Worm (Caenorhabditis elegans): ENCODE data around the gene C36E6.8.

C36E6.8 gene

DNA sequence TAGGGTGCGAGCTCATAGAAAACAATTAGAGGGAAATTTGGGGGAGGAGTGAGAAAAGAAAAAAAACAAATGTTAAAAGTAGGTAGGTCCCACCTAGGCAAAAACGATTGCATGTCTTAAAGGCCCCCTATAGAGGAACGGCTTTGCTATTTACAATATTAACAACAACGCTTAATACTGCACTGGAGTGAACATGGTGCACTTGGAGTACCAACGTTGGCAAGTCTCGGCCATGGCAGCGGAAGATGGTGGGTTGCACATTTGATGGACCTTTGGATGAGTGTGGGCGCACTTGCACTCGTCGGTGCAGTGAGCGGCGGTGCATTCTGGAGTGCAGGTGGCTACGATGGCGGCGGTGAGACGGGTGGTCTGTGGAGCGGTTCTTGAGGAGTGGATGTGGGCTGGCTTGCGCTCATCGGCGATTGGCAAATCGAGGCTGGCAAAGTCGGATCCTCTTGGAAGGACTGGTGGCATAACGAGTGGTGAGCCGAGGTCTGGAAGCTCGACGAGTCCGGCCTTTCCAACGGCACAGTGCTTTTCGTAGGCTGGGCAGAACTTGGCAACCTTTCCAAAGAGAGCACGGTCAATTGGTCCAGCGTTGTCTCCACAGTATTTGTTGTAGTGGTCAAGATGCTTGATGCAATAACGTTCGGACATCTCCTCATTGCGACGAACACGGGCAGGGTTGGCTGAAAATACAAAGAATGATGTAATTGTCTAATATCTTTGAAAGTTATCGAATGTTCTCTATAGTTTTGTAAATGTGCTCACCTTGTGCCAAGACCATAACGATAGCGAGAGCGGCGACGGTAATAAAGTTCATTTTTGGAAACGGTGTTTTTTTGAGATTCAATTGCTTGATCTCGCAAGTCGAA lies 17.7 kb upstream of the C36E6.8 start:
- TF ChIP-seq him-1 (tag; optimal IDR thresholded peaks at IDR 0.05) (no peak), dao-5 (tag; optimal IDR thresholded peaks at IDR 0.05) (no peak), W03F9.2 (tag; optimal IDR thresholded peaks at IDR 0.05) (no peak)

DNA sequence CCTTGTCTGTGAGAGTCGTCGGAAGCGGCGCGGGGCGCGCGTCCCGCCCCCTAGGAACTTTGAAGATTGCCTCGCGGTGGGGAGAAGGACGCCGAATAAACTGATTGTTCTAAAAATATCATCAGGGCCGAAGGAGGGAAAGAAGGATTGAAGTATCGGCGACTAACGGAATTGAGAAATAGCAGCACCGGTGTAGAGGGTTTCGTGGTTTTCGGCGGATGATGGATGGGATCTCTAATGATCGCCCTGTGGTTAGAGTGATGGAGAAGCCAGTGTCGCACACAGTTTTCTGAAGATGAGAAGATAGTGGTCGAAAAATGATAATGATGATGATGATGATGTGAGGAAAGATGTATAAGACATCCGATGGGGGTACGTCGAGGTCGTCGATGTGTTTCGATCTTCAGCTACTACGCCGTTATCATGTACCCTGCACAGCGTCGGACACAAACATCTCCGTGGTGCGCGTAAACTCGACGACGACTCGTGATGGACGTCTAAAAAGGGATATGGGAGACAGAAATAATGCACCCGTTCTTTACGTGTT lies 16.9 kb upstream of the C36E6.8 start, which contains the start of gene osm-11:
TSS of gene osm-11 (minus strand) at position 51 of the 547 bp plus-strand sequence.
- TF ChIP-seq dao-5 (tag; optimal IDR thresholded peaks at IDR 0.05) (no peak), W03F9.2 (tag; optimal IDR thresholded peaks at IDR 0.05) (no peak)

DNA sequence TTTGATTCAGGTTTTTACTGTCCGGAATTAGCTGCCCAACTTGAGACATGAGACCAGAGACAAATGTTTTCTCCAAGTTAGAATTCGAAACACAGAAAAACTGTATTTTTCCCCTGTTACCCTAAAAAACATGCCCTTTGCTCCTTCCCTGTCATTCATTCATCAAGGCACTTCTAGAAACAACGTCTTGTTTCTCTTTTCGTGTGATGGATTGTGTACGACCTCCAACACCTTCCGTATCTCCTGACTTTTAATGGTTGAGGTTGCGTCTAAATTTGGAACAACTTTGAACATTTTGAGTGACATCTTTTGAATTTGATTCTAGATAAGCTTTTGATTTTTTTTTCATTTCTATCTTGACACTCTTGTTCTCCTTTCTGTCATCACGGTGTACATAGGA lies 15.9 kb upstream of the C36E6.8 start:
- TF ChIP-seq him-1 (tag; optimal IDR thresholded peaks at IDR 0.05) (no peak), W03F9.2 (tag; optimal IDR thresholded peaks at IDR 0.05) (no peak), dao-5 (tag; optimal IDR thresholded peaks at IDR 0.05) (no peak)

DNA sequence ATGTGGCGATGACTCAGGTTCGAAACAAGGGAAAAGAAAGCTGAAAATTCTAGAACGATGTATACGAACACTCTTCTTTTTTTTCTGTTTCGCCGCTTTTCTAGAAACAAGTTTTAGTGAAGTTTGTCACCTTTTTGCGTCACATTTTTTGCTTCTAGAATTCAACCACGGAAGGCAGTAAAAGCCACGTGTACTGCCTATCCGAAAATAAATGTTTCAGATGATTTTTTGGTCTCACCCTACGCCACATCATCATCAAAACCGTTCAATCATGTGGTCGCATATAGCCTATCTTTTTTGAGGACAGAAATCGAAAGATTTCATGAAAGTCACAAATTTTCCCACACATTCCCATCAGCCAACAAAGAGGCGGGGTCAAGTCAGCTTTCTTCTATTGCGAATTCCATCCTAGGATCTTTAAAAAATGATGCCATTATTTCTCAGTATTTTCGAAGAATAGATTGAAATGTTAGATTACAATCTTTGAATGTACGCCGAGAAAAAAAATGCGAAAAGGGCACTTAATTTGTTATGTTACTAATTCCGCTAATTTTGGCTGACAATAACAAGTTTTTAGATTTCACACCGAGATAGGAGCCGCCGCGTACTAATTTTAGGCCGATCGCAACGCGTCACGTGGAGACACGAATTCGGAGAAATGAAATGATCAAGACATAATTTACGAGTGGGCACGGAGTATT lies 14.4 kb upstream of the C36E6.8 start:
- TF ChIP-seq dao-5 (tag; optimal IDR thresholded peaks at IDR 0.05): no peak
- no peak for TF ChIP-seq W03F9.2 (tag; optimal IDR thresholded peaks at IDR 0.05)

DNA sequence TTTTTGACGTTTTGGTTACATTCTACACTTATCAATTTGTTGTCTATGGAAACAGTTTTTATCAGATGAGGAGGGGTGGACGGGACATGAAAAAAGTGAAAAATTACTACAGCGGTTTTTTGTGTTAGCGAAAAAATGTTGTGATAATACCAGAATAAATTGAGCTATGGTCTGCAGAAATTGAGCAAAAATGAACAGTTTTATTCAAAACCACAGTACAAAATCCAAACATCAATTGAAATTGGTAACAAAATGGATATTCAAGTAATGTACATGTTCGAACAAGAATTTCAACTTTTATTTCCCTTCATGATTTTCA lies 13.9 kb upstream of the C36E6.8 start:
- TF ChIP-seq dao-5 (tag; optimal IDR thresholded peaks at IDR 0.05) (no peak), him-1 (tag; optimal IDR thresholded peaks at IDR 0.05) (no peak), W03F9.2 (tag; optimal IDR thresholded peaks at IDR 0.05) (no peak)

DNA sequence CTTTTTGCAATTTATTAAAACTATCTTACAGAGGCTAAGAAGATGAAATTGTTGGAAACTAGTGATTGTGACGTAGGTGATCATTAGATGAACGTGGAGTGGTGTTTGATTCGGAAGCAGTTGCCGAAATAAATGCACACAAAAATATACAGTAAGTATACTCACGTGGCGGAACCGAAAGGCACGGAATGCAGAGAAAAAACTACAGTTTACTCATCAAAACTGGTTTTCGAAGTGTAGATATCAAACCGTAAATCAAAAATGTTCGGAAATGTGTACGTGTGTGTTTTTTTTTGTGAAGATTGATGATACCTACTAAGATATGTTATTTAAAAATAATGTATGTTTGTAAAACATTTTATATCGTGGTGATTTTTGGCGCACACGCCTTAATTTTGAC lies 11.8 kb upstream of the C36E6.8 start:
- no peak for TF ChIP-seq dao-5 (tag; optimal IDR thresholded peaks at IDR 0.05)
- no peak for TF ChIP-seq W03F9.2 (tag; optimal IDR thresholded peaks at IDR 0.05)
- no peak for TF ChIP-seq him-1 (tag; optimal IDR thresholded peaks at IDR 0.05)

DNA sequence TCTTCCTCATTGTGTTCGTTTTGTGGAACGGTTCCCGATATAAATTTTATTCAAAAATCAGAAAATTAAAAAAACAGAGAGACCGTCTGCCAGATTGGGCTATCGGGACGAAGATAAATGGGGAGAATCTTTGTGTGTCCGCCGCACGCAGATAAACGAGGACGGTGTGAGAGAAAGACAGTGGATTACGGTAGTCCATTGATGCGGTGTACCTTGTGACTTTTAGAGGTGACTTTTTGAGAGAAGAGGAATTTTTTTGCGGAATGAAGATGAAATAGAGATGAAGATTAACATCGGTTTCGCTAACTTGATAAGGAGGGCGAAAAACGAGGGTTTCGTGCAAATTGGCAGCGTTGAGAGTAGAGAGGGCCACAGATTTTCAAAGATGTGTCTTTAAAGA lies 10.7 kb upstream of the C36E6.8 start:
- TF ChIP-seq W03F9.2 (tag; optimal IDR thresholded peaks at IDR 0.05) (no peak), him-1 (tag; optimal IDR thresholded peaks at IDR 0.05) (no peak), dao-5 (tag; optimal IDR thresholded peaks at IDR 0.05) (no peak)

DNA sequence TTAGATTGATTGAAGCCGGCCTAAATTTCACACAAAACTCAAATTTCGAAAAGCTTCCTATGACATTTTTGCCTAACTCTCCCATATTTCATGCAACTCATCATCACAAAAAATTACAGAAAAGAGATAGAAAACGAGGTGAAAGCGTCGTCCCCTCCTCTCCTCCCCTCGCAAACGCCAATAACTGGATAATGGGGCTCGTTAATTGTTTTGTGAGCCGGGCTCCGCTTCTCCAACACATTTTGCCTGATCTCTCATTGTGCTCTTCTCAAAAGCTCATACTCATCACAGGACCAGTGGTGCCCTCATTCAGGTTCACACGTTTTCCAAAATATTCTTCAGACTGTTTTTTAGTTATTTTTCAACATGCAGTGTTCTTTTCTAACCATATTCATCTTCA lies 9.7 kb upstream of the C36E6.8 start, which contains the start of gene pbo-6:
TSS of gene pbo-6 (plus strand) at position 240 of the 400 bp plus-strand sequence.
- no peak for TF ChIP-seq him-1 (tag; optimal IDR thresholded peaks at IDR 0.05)
- no peak for TF ChIP-seq W03F9.2 (tag; optimal IDR thresholded peaks at IDR 0.05)
- no peak for TF ChIP-seq dao-5 (tag; optimal IDR thresholded peaks at IDR 0.05)

DNA sequence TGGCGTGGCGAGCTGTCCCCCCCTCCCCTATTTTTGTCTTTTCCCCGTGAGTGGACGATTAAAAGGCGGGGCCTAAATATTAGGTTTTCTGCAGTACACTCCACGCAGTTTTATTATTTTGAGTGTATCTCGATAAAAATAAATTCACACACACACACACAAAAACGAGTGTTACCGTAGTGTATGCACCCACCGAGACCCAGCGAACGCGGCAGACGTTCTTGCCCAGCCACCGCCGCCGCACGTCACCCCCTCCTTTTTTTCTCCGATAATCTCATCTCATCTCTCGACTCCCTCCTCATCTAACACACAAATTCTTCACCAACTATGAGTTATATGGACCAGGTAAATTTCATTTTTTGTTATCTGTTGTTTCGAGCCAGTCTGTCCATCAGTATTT lies 4.3 kb upstream of the C36E6.8 start, which contains the start of gene fubl-3:
TSS of gene fubl-3 (plus strand) at position 212 of the 400 bp plus-strand sequence.
- TF ChIP-seq W03F9.2 (tag; optimal IDR thresholded peaks at IDR 0.05) (no peak), dao-5 (tag; optimal IDR thresholded peaks at IDR 0.05) (no peak), him-1 (tag; optimal IDR thresholded peaks at IDR 0.05) (no peak)

DNA sequence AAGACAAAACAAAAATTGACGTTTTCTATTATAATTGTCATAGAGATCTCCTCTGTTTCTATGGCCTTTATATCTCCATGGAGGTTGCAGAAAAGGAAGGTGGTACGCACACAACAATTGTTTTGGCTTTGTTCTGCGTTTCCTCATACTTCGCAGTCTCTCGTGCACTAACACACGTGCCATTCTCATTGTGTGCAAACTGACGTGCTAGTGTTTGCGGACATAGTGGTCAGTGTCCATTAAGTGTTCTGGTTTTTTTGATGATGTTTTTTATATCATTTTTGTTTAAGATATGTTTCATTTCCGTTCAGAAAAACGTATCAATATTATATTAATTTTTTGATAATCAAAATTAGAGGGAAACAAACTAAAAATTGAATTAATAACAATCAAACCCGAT lies 12.9 kb downstream of the C36E6.8 start, which contains the start of gene C36E6.2:
TSS of gene C36E6.2 (plus strand) at position 261 of the 400 bp plus-strand sequence.
- peak; percentile 57 for TF ChIP-seq W03F9.2 (tag; optimal IDR thresholded peaks at IDR 0.05)
- TF ChIP-seq him-1 (tag; optimal IDR thresholded peaks at IDR 0.05): no peak

DNA sequence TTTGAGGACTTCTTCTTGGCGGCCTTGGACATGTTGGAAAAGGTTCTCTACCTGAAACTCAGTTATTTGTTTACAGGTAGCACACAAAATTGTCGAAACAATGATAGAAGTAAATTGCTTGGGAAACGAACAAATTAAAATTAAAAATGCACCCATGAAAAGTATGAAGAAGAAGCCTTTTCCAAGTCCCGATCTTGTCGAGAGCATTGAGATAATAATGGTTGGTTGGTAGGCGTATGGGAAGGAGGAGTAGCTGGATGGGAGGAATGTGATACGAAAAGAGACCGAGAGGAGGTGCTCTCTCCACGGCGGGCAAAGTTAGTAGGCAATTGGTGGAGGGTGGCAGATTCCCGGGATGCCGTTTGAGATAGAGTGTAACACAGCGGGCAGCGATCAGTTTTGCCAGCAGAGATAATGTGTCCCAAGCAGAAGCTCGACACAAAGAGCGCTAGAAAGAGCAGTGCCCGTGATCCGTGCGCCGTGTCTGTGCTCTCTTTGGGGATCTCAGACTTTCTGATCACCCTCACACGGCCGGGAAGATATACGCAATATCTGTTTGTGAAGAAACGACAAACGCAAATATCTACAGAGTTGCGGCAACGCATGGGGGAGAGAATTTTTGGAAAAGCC lies 18.2 kb downstream of the C36E6.8 start, which contains the start of gene mlc-2:
TSS of gene mlc-2 (minus strand) at position 51 of the 630 bp plus-strand sequence.
- TF ChIP-seq W03F9.2 (tag; optimal IDR thresholded peaks at IDR 0.05) (no peak), him-1 (tag; optimal IDR thresholded peaks at IDR 0.05) (no peak), dao-5 (tag; optimal IDR thresholded peaks at IDR 0.05) (no peak)

DNA sequence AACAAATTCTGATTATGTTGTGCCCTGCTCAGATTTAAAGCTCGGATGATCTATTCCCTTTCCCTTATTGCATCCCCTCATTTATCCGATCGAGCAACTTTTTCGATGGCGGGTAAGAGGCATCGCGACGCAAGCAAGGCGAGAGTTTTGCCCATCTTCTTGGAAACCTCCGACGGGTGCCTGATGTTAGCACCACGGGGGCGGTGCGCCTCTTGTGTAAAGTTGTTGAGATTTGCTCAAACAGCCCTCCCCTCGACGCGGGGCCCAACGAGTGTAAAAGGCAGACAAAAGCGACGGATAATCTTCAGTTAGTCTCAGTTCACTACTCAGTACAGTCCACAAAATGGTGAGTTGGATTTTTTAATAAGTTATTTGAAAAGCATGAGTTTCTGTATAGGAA lies 20.4 kb downstream of the C36E6.8 start, which contains the start of gene mlc-1:
TSS of gene mlc-1 (plus strand) at position 324 of the 400 bp plus-strand sequence.
- no peak for TF ChIP-seq dao-5 (tag; optimal IDR thresholded peaks at IDR 0.05)
- no peak for TF ChIP-seq him-1 (tag; optimal IDR thresholded peaks at IDR 0.05)
- no peak for TF ChIP-seq W03F9.2 (tag; optimal IDR thresholded peaks at IDR 0.05)

DNA sequence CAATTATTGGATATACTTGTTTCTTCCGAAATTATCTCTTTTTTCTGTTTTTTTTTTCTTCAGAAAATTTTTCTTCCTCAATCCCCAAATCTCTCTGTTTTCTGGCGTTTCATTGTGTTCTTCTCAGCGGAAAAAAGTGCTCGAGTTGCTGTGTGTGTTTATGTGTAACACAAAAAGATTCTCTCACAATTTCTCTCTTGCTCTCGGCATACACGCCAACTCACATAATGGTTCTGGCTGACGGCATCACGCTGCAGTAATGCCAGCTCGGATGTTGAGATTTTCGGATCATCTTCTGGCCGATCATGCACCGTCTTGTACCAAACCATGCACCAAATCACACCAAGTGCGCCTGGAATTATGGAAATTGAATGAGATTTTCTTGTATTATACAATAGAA lies 23.5 kb downstream of the C36E6.8 start:
- TF ChIP-seq him-1 (tag; optimal IDR thresholded peaks at IDR 0.05): no peak
- TF ChIP-seq dao-5 (tag; optimal IDR thresholded peaks at IDR 0.05): no peak
- TF ChIP-seq W03F9.2 (tag; optimal IDR thresholded peaks at IDR 0.05): no peak
